Worm (Caenorhabditis elegans): Measurements from ENCODE around the gene cdk-4.

- no peak for TF ChIP-seq him-1 (tag; optimal IDR thresholded peaks at IDR 0.05)
- no peak for TF ChIP-seq W03F9.2 (tag; optimal IDR thresholded peaks at IDR 0.05)
- TF ChIP-seq dao-5 (tag; optimal IDR thresholded peaks at IDR 0.05) = no peak
Measured at ce11 chrX:13503839-13504238, 14.9 kb downstream of the cdk-4 start.
